Worm (Caenorhabditis elegans) whole organism, young adult: ENCODE results near the gene R160.5.
A peak's percentile ranks its signal among the peaks of the same experiment; 100 is the strongest.

Experiments
- B0019.2 ChIP-seq: fragments of 200-800 bp; sonication (Bioruptor generic); conservative IDR thresholded peaks from 2 replicates; pipeline ENCODE4 v1.3.6; 2022; ENCODE audit warnings: missing genetic modification reagents, missing genetic modification characterization, missing compliant biosample characterization
- B0035.1 ChIP-seq: sonication (generic microtip); optimal IDR thresholded peaks from 2 replicates; lab custom pipeline; 2016; ENCODE audit warnings: missing genetic modification characterization, mild to moderate bottlenecking, missing compliant biosample characterization, missing genotype, missing genetic modification reagents
- B0336.3 ChIP-seq: fragments of 200-800 bp; sonication (Bioruptor generic); IDR thresholded peaks from 2 replicates; pipeline ENCODE4 v1.3.6; 2022; ENCODE audit warnings: missing genetic modification characterization, missing compliant biosample characterization
- F23B12.7 ChIP-seq: sonication (generic microtip); optimal IDR thresholded peaks from 2 replicates; lab custom pipeline; 2017; ENCODE audit warnings: missing genetic modification characterization, mild to moderate bottlenecking, missing compliant biosample characterization, antibody characterized with exemption, moderate library complexity; ENCODE audit not compliant: insufficient read depth
- F33H1.4 ChIP-seq: fragments of 200-800 bp; sonication (Bioruptor generic); IDR thresholded peaks from 2 replicates; pipeline ENCODE4 v1.3.6; 2022; ENCODE audit warnings: missing genetic modification reagents, missing genetic modification characterization, missing compliant biosample characterization
- F55B11.4 ChIP-seq: sonication (generic microtip); optimal IDR thresholded peaks from 2 replicates; lab custom pipeline; 2016; ENCODE audit warnings: missing compliant biosample characterization, missing genetic modification characterization, borderline replicate concordance; ENCODE audit not compliant: insufficient read depth
- T26A5.8 ChIP-seq: sonication (generic microtip); optimal IDR thresholded peaks from 2 replicates; lab custom pipeline; 2016; ENCODE audit warnings: missing genetic modification characterization, missing compliant biosample characterization
- Y53F4B.3 ChIP-seq: fragments of 200-800 bp; sonication (Bioruptor generic); IDR thresholded peaks from 2 replicates; pipeline ENCODE4 v1.3.6; 2022; ENCODE audit warnings: missing genetic modification reagents, missing genetic modification characterization, missing compliant biosample characterization
- Y79H2A.3 ChIP-seq: fragments of 200-800 bp; sonication (Bioruptor generic); conservative IDR thresholded peaks from 2 replicates; pipeline ENCODE4 v1.3.6; 2022; ENCODE audit warnings: missing genetic modification reagents, missing genetic modification characterization, missing compliant biosample characterization
- aptf-3 ChIP-seq: fragments of 200-800 bp; sonication (Bioruptor generic); IDR thresholded peaks from 2 replicates; pipeline ENCODE4 v1.3.6; 2022; ENCODE audit warnings: missing genetic modification characterization, missing compliant biosample characterization
- attf-5 ChIP-seq: fragments of 200-800 bp; sonication (Bioruptor generic); optimal IDR thresholded peaks from 2 replicates; lab custom pipeline; 2018; ENCODE audit warnings: mild to moderate bottlenecking, missing genetic modification characterization, missing compliant biosample characterization
- attf-6 ChIP-seq: fragments of 200-800 bp; sonication (Bioruptor generic); IDR thresholded peaks from 2 replicates; pipeline ENCODE4 v1.3.6; 2022; ENCODE audit warnings: missing genetic modification reagents, missing genetic modification characterization, missing compliant biosample characterization
- ceh-100 ChIP-seq: fragments of 200-800 bp; sonication (Bioruptor generic); IDR thresholded peaks from 2 replicates; pipeline ENCODE4 v1.3.6; 2022; ENCODE audit warnings: missing genetic modification reagents, missing genetic modification characterization, missing compliant biosample characterization
- ceh-58 ChIP-seq: fragments of 200-800 bp; sonication (Bioruptor generic); IDR thresholded peaks from 2 replicates; pipeline ENCODE4 v1.3.6; 2022; ENCODE audit warnings: missing genetic modification characterization, missing compliant biosample characterization
- ceh-79 ChIP-seq: sonication (generic microtip); optimal IDR thresholded peaks from 2 replicates; lab custom pipeline; 2017; ENCODE audit warnings: mild to moderate bottlenecking, missing genetic modification characterization, missing compliant biosample characterization
- ceh-91 ChIP-seq: fragments of 200-800 bp; sonication (Bioruptor generic); IDR thresholded peaks from 2 replicates; pipeline ENCODE4 v1.3.6; 2022; ENCODE audit warnings: missing genetic modification reagents, missing genetic modification characterization, missing compliant biosample characterization
- chd-7 ChIP-seq: sonication (generic microtip); optimal IDR thresholded peaks from 2 replicates; lab custom pipeline; 2016; ENCODE audit warnings: mild to moderate bottlenecking, missing genetic modification characterization, moderate library complexity, missing compliant biosample characterization
- dox-1 ChIP-seq: fragments of 200-800 bp; sonication (Bioruptor generic); IDR thresholded peaks from 2 replicates; pipeline ENCODE4 v1.3.6; 2022; ENCODE audit warnings: missing genetic modification reagents, missing genetic modification characterization, missing compliant biosample characterization
- dpl-1 ChIP-seq: fragments of 150-350 bp; optimal IDR thresholded peaks from 2 replicates; lab custom pipeline; 2014; ENCODE audit warnings: missing biosample characterization, missing genetic modification reagents, missing genetic modification characterization
- efl-1 ChIP-seq: fragments of 150-350 bp; optimal IDR thresholded peaks from 2 replicates; lab custom pipeline; 2014; ENCODE audit warnings: missing biosample characterization, missing genetic modification reagents, missing genetic modification characterization
- egl-18 ChIP-seq: fragments of 200-800 bp; sonication (Bioruptor generic); IDR thresholded peaks from 2 replicates; pipeline ENCODE4 v1.3.6; 2022; ENCODE audit warnings: missing genetic modification reagents, missing genetic modification characterization, missing compliant biosample characterization
- ekl-4 ChIP-seq: fragments of 200-800 bp; sonication (Bioruptor generic); IDR thresholded peaks from 2 replicates; pipeline ENCODE4 v1.3.6; 2022; ENCODE audit warnings: missing genetic modification reagents, missing genetic modification characterization, missing compliant biosample characterization
- him-1 ChIP-seq: sonication (generic microtip); optimal IDR thresholded peaks from 2 replicates; lab custom pipeline; 2016; ENCODE audit warnings: missing genotype, missing genetic modification reagents, missing genetic modification characterization, missing compliant biosample characterization
- hlh-12 ChIP-seq: sonication (generic microtip); optimal IDR thresholded peaks from 2 replicates; lab custom pipeline; 2016; ENCODE audit warnings: missing genetic modification characterization, missing compliant biosample characterization
- hmg-1.2 ChIP-seq: fragments of 200-800 bp; sonication (Bioruptor generic); IDR thresholded peaks from 2 replicates; pipeline ENCODE4 v1.3.6; 2022; ENCODE audit warnings: missing genetic modification reagents, missing genetic modification characterization, missing compliant biosample characterization
- let-526 ChIP-seq: fragments of 200-800 bp; sonication (Bioruptor generic); IDR thresholded peaks from 2 replicates; pipeline ENCODE4 v1.3.6; 2022; ENCODE audit warnings: missing genetic modification reagents, missing genetic modification characterization, missing compliant biosample characterization
- let-607 ChIP-seq, 2 experiments: fragments of 200-800 bp in 1 of 2; sonication (Bioruptor generic) in 1 of 2; sonication (generic microtip) in 1 of 2; optimal IDR thresholded peaks; 2 replicates each; lab custom pipeline; 2016 to 2018; ENCODE audit warnings: mild to moderate bottlenecking in 2 of 2, missing compliant biosample characterization in 2 of 2, missing genetic modification characterization in 2 of 2, moderate library complexity in 2 of 2, missing genotype in 1 of 2
- lin-26 ChIP-seq: fragments of 200-800 bp; sonication (Bioruptor generic); IDR thresholded peaks from 2 replicates; pipeline ENCODE4 v1.3.6; 2022; ENCODE audit warnings: missing genetic modification reagents, missing genetic modification characterization, missing compliant biosample characterization
- lin-35 ChIP-seq, 3 experiments: fragments of 150-350 bp in 2 of 3; sonication (generic microtip) in 1 of 3; optimal IDR thresholded peaks; 2 replicates each; lab custom pipeline; 2014 to 2018; ENCODE audit warnings: missing biosample characterization in 3 of 3, missing genetic modification characterization in 3 of 3, missing genetic modification reagents in 3 of 3
- lin-40 ChIP-seq: sonication (generic microtip); optimal IDR thresholded peaks from 2 replicates; lab custom pipeline; 2016; ENCODE audit warnings: missing genetic modification characterization, mild to moderate bottlenecking, missing compliant biosample characterization, missing genotype, missing genetic modification reagents
- lir-1 ChIP-seq: fragments of 200-800 bp; sonication (Bioruptor generic); conservative IDR thresholded peaks from 2 replicates; pipeline ENCODE4 v1.3.6; 2022; ENCODE audit warnings: missing genetic modification reagents, missing genetic modification characterization, missing compliant biosample characterization
- lsl-1 ChIP-seq: fragments of 200-800 bp; sonication (Bioruptor generic); optimal IDR thresholded peaks from 2 replicates; lab custom pipeline; 2018; ENCODE audit warnings: mild to moderate bottlenecking, missing genetic modification characterization, moderate library complexity, missing compliant biosample characterization
- madf-6 ChIP-seq: fragments of 200-800 bp; sonication (Bioruptor generic); IDR thresholded peaks from 2 replicates; pipeline ENCODE4 v1.3.6; 2022; ENCODE audit warnings: missing genetic modification reagents, missing genetic modification characterization, missing compliant biosample characterization
- mcd-1 ChIP-seq: fragments of 200-800 bp; sonication (Bioruptor generic); IDR thresholded peaks from 2 replicates; pipeline ENCODE4 v1.3.6; 2022; ENCODE audit warnings: missing genetic modification reagents, missing genetic modification characterization, missing compliant biosample characterization
- mes-4 ChIP-seq: sonication (generic microtip); optimal IDR thresholded peaks from 2 replicates; lab custom pipeline; 2016; ENCODE audit warnings: missing genotype, missing genetic modification characterization, missing compliant biosample characterization
- mxl-1 ChIP-seq: sonication (generic microtip); optimal IDR thresholded peaks from 2 replicates; lab custom pipeline; 2016; ENCODE audit warnings: missing genetic modification characterization, missing compliant biosample characterization
- nfyb-1 ChIP-seq: fragments of 200-800 bp; sonication (Bioruptor generic); IDR thresholded peaks from 2 replicates; pipeline ENCODE4 v1.3.6; 2022; ENCODE audit warnings: missing genetic modification reagents, missing genetic modification characterization, missing compliant biosample characterization
- nhr-120 ChIP-seq: fragments of 200-800 bp; sonication (Bioruptor generic); IDR thresholded peaks from 2 replicates; pipeline ENCODE4 v1.3.6; 2022; ENCODE audit warnings: missing genetic modification characterization, missing compliant biosample characterization
- nhr-179 ChIP-seq: sonication (generic microtip); optimal IDR thresholded peaks from 2 replicates; lab custom pipeline; 2016; ENCODE audit warnings: mild to moderate bottlenecking, missing genetic modification characterization, missing compliant biosample characterization
- nhr-27 ChIP-seq: fragments of 200-800 bp; sonication (Bioruptor generic); optimal IDR thresholded peaks from 2 replicates; lab custom pipeline; 2018; ENCODE audit warnings: mild to moderate bottlenecking, missing genetic modification characterization, moderate library complexity, missing compliant biosample characterization
- nhr-90 ChIP-seq: sonication (generic microtip); optimal IDR thresholded peaks from 2 replicates; lab custom pipeline; 2016; ENCODE audit warnings: missing genotype, mild to moderate bottlenecking, missing genetic modification characterization, missing compliant biosample characterization
- repo-1 ChIP-seq: sonication (generic microtip); optimal IDR thresholded peaks from 2 replicates; lab custom pipeline; 2017; ENCODE audit warnings: mild to moderate bottlenecking, missing genetic modification characterization, missing compliant biosample characterization
- tbp1 ChIP-seq: fragments of 200-800 bp; sonication (Bioruptor generic); optimal IDR thresholded peaks from 2 replicates; lab custom pipeline; 2018; ENCODE audit warnings: mild to moderate bottlenecking, missing genetic modification characterization, missing compliant biosample characterization
- unc-130 ChIP-seq: sonication (generic microtip); optimal IDR thresholded peaks from 2 replicates; lab custom pipeline; 2016; ENCODE audit warnings: missing genetic modification reagents, missing genetic modification characterization, missing compliant biosample characterization
- xnd-1 ChIP-seq: sonication (generic microtip); optimal IDR thresholded peaks from 2 replicates; lab custom pipeline; 2016; ENCODE audit warnings: missing genotype, missing genetic modification reagents, missing genetic modification characterization, missing compliant biosample characterization
- zfh-2 ChIP-seq: fragments of 200-800 bp; sonication (Bioruptor generic); conservative IDR thresholded peaks from 2 replicates; pipeline ENCODE4 v1.3.6; 2022; ENCODE audit warnings: missing genetic modification reagents, missing genetic modification characterization, missing compliant biosample characterization
- ztf-26 ChIP-seq: sonication (generic microtip); optimal IDR thresholded peaks from 2 replicates; lab custom pipeline; 2017; ENCODE audit warnings: missing genetic modification characterization, missing compliant biosample characterization
- ztf-3 ChIP-seq: fragments of 200-800 bp; sonication (Bioruptor generic); optimal IDR thresholded peaks from 2 replicates; lab custom pipeline; 2018; ENCODE audit warnings: mild to moderate bottlenecking, missing genetic modification characterization, missing compliant biosample characterization

R160.5 gene

ce11 chrX:4395073-4395850 is 24.6 kb upstream of the R160.5 start (continued):
- TF ChIP-seq ekl-4 (GFP tag; lab: Robert Waterston, UW) = no peak
- TF ChIP-seq ztf-3 (GFP tag; lab: Kevin White, UChicago) = no peak
- peak; percentile 84 for TF ChIP-seq ztf-26
- TF ChIP-seq egl-18 (GFP tag; lab: Robert Waterston, UW) = no peak
- TF ChIP-seq dox-1 (GFP tag; lab: Robert Waterston, UW) = no peak; the same call in 1 of the 2 replicates
- TF ChIP-seq lsl-1 = no peak
- TF ChIP-seq aptf-3 (GFP tag; lab: Robert Waterston, UW) = no peak
- TF ChIP-seq him-1 = no peak
- TF ChIP-seq let-526 = no peak
- no peak for TF ChIP-seq mes-4 (tag; lab: Kevin White, UChicago)
- no peak for TF ChIP-seq attf-6 (GFP tag; lab: Robert Waterston, UW)
- no peak for TF ChIP-seq Y79H2A.3 (GFP tag; lab: Robert Waterston, UW)
- no peak; the same call in 1 of the 2 replicates for TF ChIP-seq hmg-1.2 (GFP tag; lab: Robert Waterston, UW)
- TF ChIP-seq B0336.3 = no peak
- no peak for TF ChIP-seq Y53F4B.3 (GFP tag; lab: Robert Waterston, UW)
- TF ChIP-seq nfyb-1 = 0 out of 2 replicates have a peak, but pooled peaks have one; percentile 42
- TF ChIP-seq ceh-100 (GFP tag; lab: Robert Waterston, UW) = no peak
- TF ChIP-seq hlh-12 (tag; lab: Kevin White, UChicago) = no peak
- no peak for TF ChIP-seq zfh-2 (GFP tag; lab: Robert Waterston, UW)
- no peak for TF ChIP-seq nhr-179 (tag; lab: Kevin White, UChicago)
- TF ChIP-seq nhr-27 (tag; lab: Kevin White, UChicago) = no peak
- TF ChIP-seq F23B12.7 (tag; lab: Kevin White, UChicago) = peak; percentile 76
- no peak for TF ChIP-seq T26A5.8
- TF ChIP-seq madf-6 = no peak
- TF ChIP-seq repo-1 (tag; lab: Kevin White, UChicago) = no peak
- TF ChIP-seq dpl-1 = no peak
- TF ChIP-seq efl-1 (GFP tag; lab: Kevin White, UChicago) = no peak
- peak; percentile 55 for TF ChIP-seq mcd-1 (GFP tag; lab: Robert Waterston, UW)
- TF ChIP-seq ceh-58 (GFP tag; lab: Robert Waterston, UW) = no peak
- TF ChIP-seq unc-130 (GFP tag; lab: Kevin White, UChicago) = no peak
- TF ChIP-seq ceh-79 (tag; lab: Kevin White, UChicago) = no peak
- no peak for TF ChIP-seq F55B11.4 (tag; lab: Kevin White, UChicago)
- no peak for TF ChIP-seq lin-26
- no peak for TF ChIP-seq attf-5
- no peak for TF ChIP-seq B0019.2 (GFP tag; lab: Robert Waterston, UW)
- no peak for TF ChIP-seq ceh-91
- TF ChIP-seq lin-35 (GFP tag; optimal IDR thresholded peaks at IDR 0.05; lab: Kevin White, UChicago) = peak in 1 of 3 experiments; percentile 73
- TF ChIP-seq tbp1 (GFP tag; lab: Kevin White, UChicago) = peak; percentile 62
- TF ChIP-seq nhr-120 (GFP tag; lab: Robert Waterston, UW) = no peak
- TF ChIP-seq nhr-90 (tag; lab: Kevin White, UChicago) = no peak
- TF ChIP-seq B0035.1 = no peak
- TF ChIP-seq mxl-1 = no peak
- no peak for TF ChIP-seq let-607 (tag; optimal IDR thresholded peaks at IDR 0.05; lab: Kevin White, UChicago)
- no peak for TF ChIP-seq F33H1.4 (GFP tag; lab: Robert Waterston, UW)
- 0 out of 2 replicates have a peak, but pooled peaks have one; percentile 27 for TF ChIP-seq lir-1
- TF ChIP-seq xnd-1 (tag; lab: Kevin White, UChicago) = no peak
- TF ChIP-seq lin-40 (tag; lab: Kevin White, UChicago) = peak; percentile 92
- no peak for TF ChIP-seq chd-7 (tag; lab: Kevin White, UChicago)
